Worm (Caenorhabditis elegans) whole organism, L4 larva: Measurements from ENCODE around the gene C48B4.9.
A peak's percentile ranks its signal among the peaks of the same experiment; 100 is the strongest.

ENCODE experiments used
- D1046.2 ChIP-seq: fragments of 200-800 bp; sonication (Bioruptor generic); IDR thresholded peaks from 2 replicates; pipeline ENCODE4 v1.3.6; 2022; ENCODE audit warnings: missing genetic modification characterization, missing compliant biosample characterization
- F10B5.3 ChIP-seq: sonication (generic microtip); optimal IDR thresholded peaks from 2 replicates; lab custom pipeline; 2016; ENCODE audit warnings: mild to moderate bottlenecking, missing genetic modification characterization, missing compliant biosample characterization
- F26F4.8 ChIP-seq: fragments of 200-800 bp; sonication (Bioruptor generic); conservative IDR thresholded peaks from 2 replicates; pipeline ENCODE4 v1.3.6; 2022; ENCODE audit warnings: missing genetic modification characterization, missing compliant biosample characterization
- R02D3.7 ChIP-seq: fragments of 150-350 bp; sonication (generic microtip); optimal IDR thresholded peaks from 3 replicates; lab custom pipeline; 2014; ENCODE audit warnings: missing biosample characterization, missing genetic modification characterization
- Y105C5A.15 ChIP-seq: fragments of 200-800 bp; sonication (Bioruptor generic); IDR thresholded peaks from 2 replicates; pipeline ENCODE4 v1.3.6; 2022; ENCODE audit warnings: missing genetic modification characterization, missing compliant biosample characterization
- ZK337.2 ChIP-seq: fragments of 200-800 bp; sonication (Bioruptor generic); IDR thresholded peaks from 2 replicates; pipeline ENCODE4 v1.3.6; 2022; ENCODE audit warnings: missing genetic modification reagents, missing genetic modification characterization, missing compliant biosample characterization
- ZK546.5 ChIP-seq, 2 experiments: sonication (generic microtip); optimal IDR thresholded peaks; 2 replicates each; lab custom pipeline; 2017; ENCODE audit warnings: missing biosample characterization in 2 of 2, missing genetic modification characterization in 2 of 2
- aly-2 ChIP-seq: sonication (generic microtip); optimal IDR thresholded peaks from 2 replicates; lab custom pipeline; 2018; ENCODE audit warnings: missing biosample characterization, missing genetic modification characterization
- arid-1 ChIP-seq: fragments of 200-800 bp; sonication (Bioruptor generic); conservative IDR thresholded peaks from 2 replicates; pipeline ENCODE4 v1.3.6; 2022; ENCODE audit warnings: missing genetic modification reagents, missing genetic modification characterization, missing compliant biosample characterization
- ceh-82 ChIP-seq: sonication (generic microtip); optimal IDR thresholded peaks from 2 replicates; lab custom pipeline; 2017; ENCODE audit warnings: missing biosample characterization, missing genetic modification characterization
- ctbp-1 ChIP-seq: fragments of 200-800 bp; sonication (Bioruptor generic); IDR thresholded peaks from 2 replicates; pipeline ENCODE4 v1.3.6; 2022; ENCODE audit warnings: missing genetic modification reagents, missing genetic modification characterization, missing compliant biosample characterization
- daf-12 ChIP-seq: fragments of 150-350 bp; optimal IDR thresholded peaks from 2 replicates; lab custom pipeline; 2014; ENCODE audit warnings: missing biosample characterization, missing genetic modification reagents, missing genetic modification characterization
- daf-16 ChIP-seq, 3 experiments: sonication (generic microtip); optimal IDR thresholded peaks; 2 replicates each; lab custom pipeline; 2016 to 2017; ENCODE audit warnings: missing genetic modification characterization in 3 of 3, missing genetic modification reagents in 3 of 3, mild to moderate bottlenecking in 2 of 3, missing compliant biosample characterization in 2 of 3, missing biosample characterization in 1 of 3, moderate library complexity in 1 of 3
- daf-19 ChIP-seq: fragments of 200-800 bp; sonication (Bioruptor generic); conservative IDR thresholded peaks from 2 replicates; pipeline ENCODE4 v1.3.6; 2022; ENCODE audit warnings: missing genetic modification characterization, missing compliant biosample characterization
- daf-8 ChIP-seq: fragments of 200-800 bp; sonication (Bioruptor generic); IDR thresholded peaks from 2 replicates; pipeline ENCODE4 v1.3.6; 2022; ENCODE audit warnings: missing genetic modification characterization, missing compliant biosample characterization
- dmd-6 ChIP-seq: fragments of 200-800 bp; sonication (Bioruptor generic); IDR thresholded peaks from 2 replicates; pipeline ENCODE4 v1.3.6; 2022; ENCODE audit warnings: missing genetic modification reagents, missing genetic modification characterization, missing compliant biosample characterization
- dmd-8 ChIP-seq: fragments of 200-800 bp; sonication (Bioruptor generic); IDR thresholded peaks from 2 replicates; pipeline ENCODE4 v1.3.6; 2022; ENCODE audit warnings: missing genetic modification characterization, missing compliant biosample characterization
- dmd-9 ChIP-seq: fragments of 200-800 bp; sonication (Bioruptor generic); IDR thresholded peaks from 2 replicates; pipeline ENCODE4 v1.3.6; 2022; ENCODE audit warnings: missing genetic modification reagents, missing genetic modification characterization, missing compliant biosample characterization
- duxl-1 ChIP-seq: sonication (generic microtip); optimal IDR thresholded peaks from 2 replicates; lab custom pipeline; 2016; ENCODE audit warnings: mild to moderate bottlenecking, missing genetic modification characterization, moderate library complexity, missing compliant biosample characterization; ENCODE audit not compliant: poor library complexity
- dve-1 ChIP-seq: sonication (generic microtip); optimal IDR thresholded peaks from 2 replicates; lab custom pipeline; 2017; ENCODE audit warnings: antibody characterized with exemption, mild to moderate bottlenecking, missing genetic modification characterization, missing compliant biosample characterization; ENCODE audit not compliant: insufficient read depth
- egl-27 ChIP-seq: sonication (generic microtip); optimal IDR thresholded peaks from 3 replicates; lab custom pipeline; 2017; ENCODE audit warnings: missing biosample characterization, missing genetic modification reagents, missing genetic modification characterization
- fkh-10 ChIP-seq: fragments of 150-350 bp; optimal IDR thresholded peaks from 2 replicates; lab custom pipeline; 2014; ENCODE audit warnings: missing biosample characterization, missing genetic modification reagents, missing genetic modification characterization
- fos-1 ChIP-seq: fragments of 150-350 bp; optimal IDR thresholded peaks from 2 replicates; lab custom pipeline; 2014; ENCODE audit warnings: missing biosample characterization, missing genetic modification characterization
- gei-8 ChIP-seq: fragments of 200-800 bp; sonication (Bioruptor generic); optimal IDR thresholded peaks from 2 replicates; lab custom pipeline; 2018; ENCODE audit warnings: mild to moderate bottlenecking, missing genetic modification characterization, missing compliant biosample characterization
- hmg-1.1 ChIP-seq: fragments of 200-800 bp; sonication (Bioruptor generic); IDR thresholded peaks from 2 replicates; pipeline ENCODE4 v1.3.6; 2022; ENCODE audit warnings: missing genetic modification reagents, missing genetic modification characterization, missing compliant biosample characterization
- lin-1 ChIP-seq: fragments of 200-800 bp; sonication (Bioruptor generic); IDR thresholded peaks from 2 replicates; pipeline ENCODE4 v1.3.6; 2022; ENCODE audit warnings: missing genetic modification reagents, missing genetic modification characterization, missing compliant biosample characterization
- lin-13 ChIP-seq: fragments of 150-350 bp; optimal IDR thresholded peaks from 2 replicates; lab custom pipeline; 2014; ENCODE audit warnings: missing biosample characterization, missing genetic modification reagents, missing genetic modification characterization
- lin-15B ChIP-seq: fragments of 150-350 bp; sonication (generic microtip); optimal IDR thresholded peaks from 3 replicates; lab custom pipeline; 2014; ENCODE audit warnings: missing biosample characterization, missing genetic modification characterization
- lsy-2 ChIP-seq, 2 experiments: fragments of 150-350 bp in 1 of 2; sonication (generic microtip) in 1 of 2; optimal IDR thresholded peaks; 2 replicates each; lab custom pipeline; 2014 to 2017; ENCODE audit warnings: missing biosample characterization in 2 of 2, missing genetic modification characterization in 2 of 2
- madf-5 ChIP-seq, 2 experiments: fragments of 200-800 bp; sonication (Bioruptor generic); IDR thresholded peaks; 2 replicates each; pipeline ENCODE4 v1.3.6; 2022; ENCODE audit warnings: missing compliant biosample characterization in 2 of 2, missing genetic modification characterization in 2 of 2
- madf-9 ChIP-seq: fragments of 200-800 bp; sonication (Bioruptor generic); conservative IDR thresholded peaks from 2 replicates; pipeline ENCODE4 v1.3.6; 2022; ENCODE audit warnings: missing genetic modification reagents, missing genetic modification characterization, missing compliant biosample characterization
- mdl-1 ChIP-seq, 2 experiments: fragments of 150-350 bp in 1 of 2; sonication (generic microtip) in 1 of 2; optimal IDR thresholded peaks; 2 replicates each; lab custom pipeline; 2014 to 2017; ENCODE audit warnings: missing biosample characterization in 2 of 2, missing genetic modification characterization in 2 of 2
- mep-1 ChIP-seq: fragments of 150-350 bp; sonication (generic microtip); optimal IDR thresholded peaks from 3 replicates; lab custom pipeline; 2014; ENCODE audit warnings: missing biosample characterization, missing genetic modification characterization
- mes-2 ChIP-seq: sonication (generic microtip); optimal IDR thresholded peaks from 2 replicates; lab custom pipeline; 2016; ENCODE audit warnings: missing genotype, mild to moderate bottlenecking, missing genetic modification characterization, missing compliant biosample characterization; ENCODE audit not compliant: poor library complexity, severe bottlenecking
- mxl-3 ChIP-seq: fragments of 200-800 bp; sonication (Bioruptor generic); optimal IDR thresholded peaks from 2 replicates; lab custom pipeline; 2018; ENCODE audit warnings: mild to moderate bottlenecking, missing genetic modification characterization, missing compliant biosample characterization
- nhr-102 ChIP-seq: sonication (generic microtip); optimal IDR thresholded peaks from 2 replicates; lab custom pipeline; 2016; ENCODE audit warnings: mild to moderate bottlenecking, missing genetic modification characterization, moderate library complexity, missing compliant biosample characterization
- nhr-25 ChIP-seq: sonication (generic microtip); optimal IDR thresholded peaks from 2 replicates; lab custom pipeline; 2017; ENCODE audit warnings: missing genetic modification characterization, mild to moderate bottlenecking, missing compliant biosample characterization, antibody characterized with exemption, moderate library complexity, borderline replicate concordance; ENCODE audit not compliant: insufficient read depth
- nhr-41 ChIP-seq: fragments of 200-800 bp; sonication (Bioruptor generic); IDR thresholded peaks from 2 replicates; pipeline ENCODE4 v1.3.6; 2022; ENCODE audit warnings: missing genetic modification reagents, missing genetic modification characterization, missing compliant biosample characterization
- nhr-48 ChIP-seq: sonication (generic microtip); optimal IDR thresholded peaks from 2 replicates; lab custom pipeline; 2016; ENCODE audit warnings: mild to moderate bottlenecking, missing genetic modification characterization, missing compliant biosample characterization
- pha-4 ChIP-seq, 2 experiments: fragments of 150-350 bp in 1 of 2; fragments of 200-800 bp in 1 of 2; sonication (Bioruptor generic) in 1 of 2; IDR thresholded peaks in 1 of 2; optimal IDR thresholded peaks in 1 of 2; 2 replicates each; pipeline versions ENCODE4 v1.3.6 to Lab custom; 2014 to 2022; ENCODE audit warnings: missing genetic modification characterization in 2 of 2, missing genetic modification reagents in 2 of 2, missing biosample characterization in 1 of 2, missing compliant biosample characterization in 1 of 2
- saeg-2 ChIP-seq: fragments of 200-800 bp; sonication (Bioruptor generic); IDR thresholded peaks from 2 replicates; pipeline ENCODE4 v1.3.6; 2022; ENCODE audit warnings: missing genetic modification reagents, missing genetic modification characterization, missing compliant biosample characterization
- set-16 ChIP-seq: fragments of 200-800 bp; sonication (Bioruptor generic); IDR thresholded peaks from 2 replicates; pipeline ENCODE4 v1.3.6; 2022; ENCODE audit warnings: missing genetic modification reagents, missing genetic modification characterization, missing compliant biosample characterization
- tag-97 ChIP-seq: fragments of 200-800 bp; sonication (Bioruptor generic); IDR thresholded peaks from 2 replicates; pipeline ENCODE4 v1.3.6; 2022; ENCODE audit warnings: missing genetic modification characterization, missing compliant biosample characterization
- tra-1 ChIP-seq: fragments of 200-800 bp; sonication (Bioruptor generic); IDR thresholded peaks from 2 replicates; pipeline ENCODE4 v1.3.6; 2022; ENCODE audit warnings: missing genetic modification reagents, missing genetic modification characterization, missing compliant biosample characterization
- unc-62 ChIP-seq, 3 experiments: fragments of 150-350 bp in 1 of 3; sonication (generic microtip); optimal IDR thresholded peaks in 2 of 3; peaks in 1 of 3; 1 replicate in 1 of 3; 2 replicates in 2 of 3; lab custom pipeline; 2014 to 2017; ENCODE audit warnings: missing biosample characterization in 3 of 3, missing genetic modification characterization in 3 of 3, missing genetic modification reagents in 3 of 3, missing genotype in 1 of 3
- vab-7 ChIP-seq: fragments of 200-800 bp; sonication (Bioruptor generic); IDR thresholded peaks from 2 replicates; pipeline ENCODE4 v1.3.6; 2022; ENCODE audit warnings: missing genetic modification reagents, missing genetic modification characterization, missing compliant biosample characterization
- ztf-11 ChIP-seq: fragments of 150-350 bp; optimal IDR thresholded peaks from 2 replicates; lab custom pipeline; 2014; ENCODE audit warnings: missing biosample characterization, missing genetic modification characterization

Gene C48B4.9

DNA sequence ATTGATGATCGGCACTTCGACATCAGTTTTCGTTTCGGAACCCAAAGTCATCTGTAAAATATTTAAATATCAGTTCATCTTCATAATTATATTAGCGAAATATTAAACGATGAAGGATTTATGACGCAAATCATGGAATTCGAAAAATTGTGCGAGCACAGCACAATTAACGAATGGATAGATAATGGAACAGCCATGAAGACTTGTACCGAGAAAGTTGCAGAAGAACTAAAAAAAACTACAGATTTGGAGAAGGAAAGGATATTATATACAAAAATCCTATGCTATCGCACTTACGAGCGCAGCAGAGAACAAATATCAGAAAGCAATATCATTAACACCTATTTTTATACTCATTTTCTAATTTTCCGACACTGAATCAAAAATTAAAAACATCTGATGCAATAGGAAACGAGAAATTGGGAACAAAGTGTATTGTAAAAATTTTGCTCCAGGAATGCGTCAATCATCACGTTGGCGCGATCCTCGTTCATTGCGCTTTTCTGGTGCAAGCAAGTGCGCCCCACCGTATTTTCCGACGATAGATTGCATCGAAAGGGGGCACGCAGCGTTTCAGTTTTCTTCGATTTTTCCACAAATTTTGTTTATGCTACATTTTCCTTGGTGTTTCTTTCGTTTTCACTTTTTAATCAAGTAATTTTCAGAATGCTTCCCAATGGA lies 41.6 kb downstream of the C48B4.9 start, which contains the start of the genes clu-1 and prp-40:
TSS of gene clu-1 (minus strand) at position 51 of the 681 bp plus-strand sequence.
TSS of gene prp-40 (plus strand) at position 666 of the 681 bp plus-strand sequence.
- TF ChIP-seq lin-15B (tag; lab: Kevin White, UChicago) (peak; percentile 20), madf-9 (GFP tag; lab: Robert Waterston, UW) (0 out of 2 replicates have a peak, but pooled peaks have one; percentile 18), nhr-41 (no peak), ZK337.2 (no peak), madf-5 (GFP tag; IDR thresholded peaks at IDR 0.05; lab: Robert Waterston, UW) (no peak), daf-16 (GFP tag; optimal IDR thresholded peaks at IDR 0.05; lab: Kevin White, UChicago) (peak in 1 of 2 experiments; percentile 55), daf-16 (tag; optimal IDR thresholded peaks at IDR 0.05; lab: Kevin White, UChicago) (peak; percentile 72), nhr-25 (tag; lab: Kevin White, UChicago) (peak; percentile 49), duxl-1 (tag; lab: Kevin White, UChicago) (peak; percentile 72), set-16 (no peak), ztf-11 (tag; lab: Kevin White, UChicago) (no peak), gei-8 (GFP tag; lab: Kevin White, UChicago) (no peak), aly-2 (tag; lab: Kevin White, UChicago) (no peak), Y105C5A.15 (no peak), mdl-1 (tag; optimal IDR thresholded peaks at IDR 0.05; lab: Kevin White, UChicago) (peak in 1 of 2 experiments; percentile 37), nhr-48 (tag; lab: Kevin White, UChicago) (peak; percentile 40), mes-2 (tag; lab: Kevin White, UChicago) (peak; percentile 93), R02D3.7 (tag; lab: Kevin White, UChicago) (no peak), tag-97 (no peak), hmg-1.1 (peak; percentile 80), egl-27 (tag; lab: Kevin White, UChicago) (no peak), fos-1 (tag; lab: Kevin White, UChicago) (no peak), ceh-82 (tag; lab: Kevin White, UChicago) (no peak), ZK546.5 (tag; optimal IDR thresholded peaks at IDR 0.05; lab: Kevin White, UChicago) (peak in 1 of 2 experiments; percentile 23), vab-7 (peak; percentile 43; the same call in 1 of the 2 replicates), dve-1 (peak; percentile 90), D1046.2 (GFP tag; lab: Robert Waterston, UW) (no peak), saeg-2 (no peak), daf-12 (tag; lab: Kevin White, UChicago) (no peak), ctbp-1 (peak; percentile 48; the same call in 1 of the 2 replicates), dmd-6 (peak; percentile 75), mxl-3 (peak; percentile 35), daf-19 (no peak), tra-1 (no peak), nhr-102 (peak; percentile 63), lin-1 (GFP tag; lab: Robert Waterston, UW) (no peak), F10B5.3 (tag; lab: Kevin White, UChicago) (peak; percentile 36), lin-13 (GFP tag; lab: Kevin White, UChicago) (peak; percentile 86), unc-62 (GFP tag; optimal IDR thresholded peaks at IDR 0.05 in 1 of 2; lab: Kevin White, UChicago) (peak in 1 of 2 experiments; percentile 99), unc-62 (tag; optimal IDR thresholded peaks at IDR 0.05; lab: Kevin White, UChicago) (no peak), F26F4.8 (GFP tag; lab: Robert Waterston, UW) (no peak), lsy-2 (tag; optimal IDR thresholded peaks at IDR 0.05; lab: Kevin White, UChicago) (peak; percentile 70 to 94), arid-1 (GFP tag; lab: Robert Waterston, UW) (peak; percentile 58; the same call in 1 of the 2 replicates), dmd-8 (GFP tag; lab: Robert Waterston, UW) (no peak), fkh-10 (GFP tag; lab: Kevin White, UChicago) (peak; percentile 76), mep-1 (peak; percentile 92), dmd-9 (GFP tag; lab: Robert Waterston, UW) (no peak), pha-4 (GFP tag; IDR thresholded peaks at IDR 0.05; lab: Robert Waterston, UW) (peak; percentile 25; the same call in 1 of the 2 replicates), pha-4 (tag; optimal IDR thresholded peaks at IDR 0.05; lab: Kevin White, UChicago) (peak; percentile 78), daf-8 (GFP tag; lab: Robert Waterston, UW) (no peak)
